Worm (Caenorhabditis elegans): Measurements from ENCODE around the gene F07C6.6.

F07C6.6 gene

ce11 chrIV:12781804-12782449 lies 10.7 kb upstream of the F07C6.6 start (continued):
- TF ChIP-seq nhr-27 (tag; optimal IDR thresholded peaks at IDR 0.05): no peak
- peak; percentile 58 for TF ChIP-seq F49E8.2 (tag; optimal IDR thresholded peaks at IDR 0.05; ENCODE audit: insufficient read depth)
- TF ChIP-seq F57C9.4 (tag; optimal IDR thresholded peaks at IDR 0.05): no peak
- no peak for TF ChIP-seq ceh-79 (tag; optimal IDR thresholded peaks at IDR 0.05)
- TF ChIP-seq ceh-27 (GFP tag; optimal IDR thresholded peaks at IDR 0.05): no peak
- no peak for TF ChIP-seq lag-1 (GFP tag; IDR thresholded peaks at IDR 0.05)
- no peak for TF ChIP-seq B0261.1 (tag; optimal IDR thresholded peaks at IDR 0.05)
- peak; percentile 30; the same call in 1 of the 2 replicates for TF ChIP-seq ekl-4 (GFP tag; IDR thresholded peaks at IDR 0.05)
- TF ChIP-seq F10E7.11 (tag; optimal IDR thresholded peaks at IDR 0.05): no peak
- no peak for TF ChIP-seq sea-2 (GFP tag; IDR thresholded peaks at IDR 0.05)
- no peak for TF ChIP-seq gei-17 (GFP tag; optimal IDR thresholded peaks at IDR 0.05)
- no peak for TF ChIP-seq nfya-1 (tag; optimal IDR thresholded peaks at IDR 0.05; ENCODE audit: borderline replicate concordance, insufficient read depth)
- no peak for TF ChIP-seq lsy-27 (tag; optimal IDR thresholded peaks at IDR 0.05; ENCODE audit: borderline replicate concordance, insufficient read depth)
- TF ChIP-seq xnd-1 (tag; optimal IDR thresholded peaks at IDR 0.05): peak; percentile 1
- TF ChIP-seq pbrm-1 (GFP tag; IDR thresholded peaks at IDR 0.05): peak; percentile 97
- TF ChIP-seq bed-1 (GFP tag; IDR thresholded peaks at IDR 0.05): no peak
- peak; percentile 71 for TF ChIP-seq snpc-1.3 (tag; optimal IDR thresholded peaks at IDR 0.05; ENCODE audit: insufficient read depth)
- peak; percentile 34 for TF ChIP-seq lin-54 (GFP tag; optimal IDR thresholded peaks at IDR 0.05)
- no peak for TF ChIP-seq nhr-179 (tag; optimal IDR thresholded peaks at IDR 0.05)
- no peak; the same call in 1 of the 2 replicates for TF ChIP-seq lin-26 (GFP tag; IDR thresholded peaks at IDR 0.05)
- TF ChIP-seq atf-7 (tag; optimal IDR thresholded peaks at IDR 0.05): no peak
- TF ChIP-seq hmg-20 (GFP tag; IDR thresholded peaks at IDR 0.05): no peak
- TF ChIP-seq lir-1 (GFP tag; conservative IDR thresholded peaks at IDR 0.05): no peak
- TF ChIP-seq madf-6 (GFP tag; IDR thresholded peaks at IDR 0.05): peak; percentile 82
- TF ChIP-seq lin-40 (tag; optimal IDR thresholded peaks at IDR 0.05): no peak
- TF ChIP-seq Y56A3A.18 (GFP tag; IDR thresholded peaks at IDR 0.05): 0 out of 2 replicates have a peak, but pooled peaks have one; percentile 23
- peak; percentile 40 for TF ChIP-seq madf-8 (GFP tag; conservative IDR thresholded peaks at IDR 0.05)
- TF ChIP-seq somi-1 (GFP tag; optimal IDR thresholded peaks at IDR 0.05): no peak
- no peak for TF ChIP-seq F37B4.10 (GFP tag; IDR thresholded peaks at IDR 0.05)
- no peak for TF ChIP-seq lin-35 (GFP tag; optimal IDR thresholded peaks at IDR 0.05)
- TF ChIP-seq aptf-2 (GFP tag; conservative IDR thresholded peaks at IDR 0.05): peak; percentile 69; the same call in 1 of the 2 replicates
- no peak for TF ChIP-seq mel-28 (tag; optimal IDR thresholded peaks at IDR 0.05; ENCODE audit: borderline replicate concordance)
- no peak for TF ChIP-seq ztf-6 (GFP tag; IDR thresholded peaks at IDR 0.05)
- no peak for TF ChIP-seq tlf-1 (GFP tag; optimal IDR thresholded peaks at IDR 0.05)
- peak; percentile 81 for TF ChIP-seq rcor-1 (GFP tag; IDR thresholded peaks at IDR 0.05)
- TF ChIP-seq hlh-12 (tag; optimal IDR thresholded peaks at IDR 0.05): no peak
- TF ChIP-seq dpff-1 (tag; optimal IDR thresholded peaks at IDR 0.05): no peak
- no peak for TF ChIP-seq nhr-80 (tag; optimal IDR thresholded peaks at IDR 0.05)
- peak; percentile 95 for TF ChIP-seq attf-6 (GFP tag; IDR thresholded peaks at IDR 0.05)
- no peak for TF ChIP-seq zfh-2 (GFP tag; conservative IDR thresholded peaks at IDR 0.05)
- no peak for TF ChIP-seq ZK185.1 (tag; optimal IDR thresholded peaks at IDR 0.05; ENCODE audit: poor library complexity, severe bottlenecking)
- TF ChIP-seq sdz-38 (tag; optimal IDR thresholded peaks at IDR 0.05): no peak
- TF ChIP-seq hmg-1.2 (GFP tag; IDR thresholded peaks at IDR 0.05): peak; percentile 97
- TF ChIP-seq athp-1 (tag; optimal IDR thresholded peaks at IDR 0.05): no peak
- TF ChIP-seq madf-3 (GFP tag; IDR thresholded peaks at IDR 0.05): 0 out of 2 replicates have a peak, but pooled peaks have one; percentile 26
- no peak for TF ChIP-seq nhr-120 (GFP tag; IDR thresholded peaks at IDR 0.05)
- TF ChIP-seq F22D6.2 (tag; optimal IDR thresholded peaks at IDR 0.05): no peak
- no peak for TF ChIP-seq hlh-26 (GFP tag; conservative IDR thresholded peaks at IDR 0.05)
